Fruit fly (Drosophila melanogaster): ENCODE results near the gene Ac3.

Gene Ac3

DNA sequence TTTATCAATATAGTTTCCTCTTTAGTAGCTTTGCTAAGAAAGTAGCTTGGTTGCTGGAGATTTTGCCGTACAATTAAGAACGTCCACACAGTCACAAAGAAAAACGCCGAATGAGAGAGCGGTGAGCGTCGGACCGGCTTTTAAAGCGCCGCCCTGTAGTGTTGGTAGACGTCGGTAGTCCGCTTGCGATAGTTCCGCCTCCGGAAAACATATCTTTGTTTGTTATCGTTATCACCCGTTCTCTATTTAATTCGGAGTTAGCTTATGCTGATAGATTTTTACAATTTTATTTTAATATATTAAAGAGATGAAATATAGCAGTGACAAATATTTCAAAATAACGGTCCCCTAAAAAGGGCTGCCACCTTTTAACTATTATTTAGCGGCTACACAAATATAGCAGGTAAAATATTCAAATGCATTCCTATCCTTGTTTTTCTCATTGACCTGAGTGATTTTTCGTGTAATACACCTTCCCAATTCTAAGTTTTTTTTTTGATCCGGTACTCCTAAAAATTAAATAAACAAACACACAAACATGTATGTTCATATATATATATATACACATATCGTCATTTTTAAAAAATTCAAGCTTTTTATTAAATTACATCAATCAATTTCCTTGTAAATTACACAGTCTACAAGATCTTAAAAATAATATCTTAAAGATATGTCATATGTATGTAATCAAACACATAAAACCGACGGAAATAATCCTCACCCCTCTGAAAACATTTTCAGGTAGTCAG is 2.4 kb upstream of the Ac3 start, which contains the start of gene Df31:
TSS of gene Df31 (minus strand) at position 119 of the 749 bp plus-strand sequence.
- no peak for TF ChIP-seq CG11294 (GFP tag; IDR thresholded peaks at IDR 0.05)
- TF ChIP-seq CG6163 (GFP tag; IDR thresholded peaks at IDR 0.05), result no peak
- TF ChIP-seq dsx (GFP tag; optimal IDR thresholded peaks at IDR 0.05; ENCODE audit: poor library complexity, severe bottlenecking), result peak; percentile 44
- peak; percentile 25 for TF ChIP-seq net (GFP tag; optimal IDR thresholded peaks at IDR 0.05)
- peak; percentile 69 for TF ChIP-seq CG9139 (GFP tag; optimal IDR thresholded peaks at IDR 0.05)
- peak; percentile 48 for TF ChIP-seq CG6854 (GFP tag; optimal IDR thresholded peaks at IDR 0.05)
- TF ChIP-seq Hr38 (GFP tag; optimal IDR thresholded peaks at IDR 0.05), result no peak
- no peak for TF ChIP-seq CG15336 (GFP tag; IDR thresholded peaks at IDR 0.05)
- TF ChIP-seq CG16779 (tag; optimal IDR thresholded peaks at IDR 0.05), result no peak
- TF ChIP-seq Smox (GFP tag; optimal IDR thresholded peaks at IDR 0.05), result peak; percentile 63
- peak; percentile 75 for TF ChIP-seq Eip78C (GFP tag)
- peak; percentile 37 for TF ChIP-seq CG3032 (tag; optimal IDR thresholded peaks at IDR 0.05)
- TF ChIP-seq eg (GFP tag; IDR thresholded peaks at IDR 0.05), result no peak
- no peak for TF ChIP-seq Lpt (GFP tag; optimal IDR thresholded peaks at IDR 0.05)
- peak; percentile 16 for TF ChIP-seq CG8319 (GFP tag; optimal IDR thresholded peaks at IDR 0.05)
- peak; percentile 17 for TF ChIP-seq Hr4 (GFP tag; optimal IDR thresholded peaks at IDR 0.05)
- peak; percentile 98 for TF ChIP-seq CG1621 (tag; optimal IDR thresholded peaks at IDR 0.05)
- TF ChIP-seq Ets96B (tag; optimal IDR thresholded peaks at IDR 0.05), result no peak
- peak; percentile 33 for TF ChIP-seq CG10669 (GFP tag; optimal IDR thresholded peaks at IDR 0.05)
- peak; percentile 4 for TF ChIP-seq CG8632 (GFP tag; optimal IDR thresholded peaks at IDR 0.05)
- peak; percentile 5 for TF ChIP-seq CG6276 (GFP tag; optimal IDR thresholded peaks at IDR 0.05)
- no peak for TF ChIP-seq CG32006 (GFP tag; optimal IDR thresholded peaks at IDR 0.05)
- TF ChIP-seq CG7368 (GFP tag; optimal IDR thresholded peaks at IDR 0.05), result peak; percentile 29
- peak; percentile 12 for TF ChIP-seq acj6 (GFP tag; optimal IDR thresholded peaks at IDR 0.05)
- TF ChIP-seq spab (GFP tag; optimal IDR thresholded peaks at IDR 0.05), result peak; percentile 20
- TF ChIP-seq pdm3 (GFP tag; optimal IDR thresholded peaks at IDR 0.05), result peak; percentile 46
- TF ChIP-seq Gug (GFP tag; IDR thresholded peaks at IDR 0.05), result no peak
- TF ChIP-seq CG31627 (GFP tag; optimal IDR thresholded peaks at IDR 0.05), result peak; percentile 53
- TF ChIP-seq cyc (GFP tag; optimal IDR thresholded peaks at IDR 0.05), result peak; percentile 58
- peak; percentile 62 for TF ChIP-seq esn (GFP tag; optimal IDR thresholded peaks at IDR 0.05)
- TF ChIP-seq salr (GFP tag; optimal IDR thresholded peaks at IDR 0.05), result no peak
- TF ChIP-seq CG4318 (GFP tag; optimal IDR thresholded peaks at IDR 0.05), result no peak
- peak; percentile 65 for TF ChIP-seq Sox102F (GFP tag; optimal IDR thresholded peaks at IDR 0.05)
- peak; percentile 14 for TF ChIP-seq Eip93F (GFP tag; optimal IDR thresholded peaks at IDR 0.05)
- peak; percentile 40 for TF ChIP-seq topi (GFP tag; optimal IDR thresholded peaks at IDR 0.05)
- no peak for TF ChIP-seq dac (GFP tag; optimal IDR thresholded peaks at IDR 0.05)
- peak; percentile 49 for TF ChIP-seq Sox14 (GFP tag; optimal IDR thresholded peaks at IDR 0.05)
- peak; percentile 76 for TF ChIP-seq svp (GFP tag)
- TF ChIP-seq CG10631 (GFP tag; optimal IDR thresholded peaks at IDR 0.05), result peak; percentile 41
- TF ChIP-seq Sox15 (GFP tag; optimal IDR thresholded peaks at IDR 0.05), result no peak
- no peak for TF ChIP-seq CG8119 (GFP tag; IDR thresholded peaks at IDR 0.05)
- TF ChIP-seq Eip75B (GFP tag; optimal IDR thresholded peaks at IDR 0.05), result no peak
- peak; percentile 41 for TF ChIP-seq CG6792 (GFP tag; optimal IDR thresholded peaks at IDR 0.05)
- TF ChIP-seq lz (GFP tag; optimal IDR thresholded peaks at IDR 0.05), result peak; percentile 67
- TF ChIP-seq ss (GFP tag; optimal IDR thresholded peaks at IDR 0.05), result peak; percentile 19 to 56
- peak; percentile 58 for TF ChIP-seq OdsH (GFP tag; optimal IDR thresholded peaks at IDR 0.05)
- peak; percentile 68 for TF ChIP-seq CG3919 (GFP tag; optimal IDR thresholded peaks at IDR 0.05)
- TF ChIP-seq fd85E (GFP tag; optimal IDR thresholded peaks at IDR 0.05), result peak; percentile 28
- no peak for TF ChIP-seq CG11902 (GFP tag; optimal IDR thresholded peaks at IDR 0.05)
- TF ChIP-seq Hr39 (GFP tag; optimal IDR thresholded peaks at IDR 0.05), result peak; percentile 19
- peak; percentile 38 for TF ChIP-seq Ets21C (GFP tag; optimal IDR thresholded peaks at IDR 0.05)
- TF ChIP-seq vri (GFP tag; optimal IDR thresholded peaks at IDR 0.05), result peak; percentile 56
